Fruit fly (Drosophila melanogaster): ENCODE data around the gene CG11694.

CG11694 gene

DNA sequence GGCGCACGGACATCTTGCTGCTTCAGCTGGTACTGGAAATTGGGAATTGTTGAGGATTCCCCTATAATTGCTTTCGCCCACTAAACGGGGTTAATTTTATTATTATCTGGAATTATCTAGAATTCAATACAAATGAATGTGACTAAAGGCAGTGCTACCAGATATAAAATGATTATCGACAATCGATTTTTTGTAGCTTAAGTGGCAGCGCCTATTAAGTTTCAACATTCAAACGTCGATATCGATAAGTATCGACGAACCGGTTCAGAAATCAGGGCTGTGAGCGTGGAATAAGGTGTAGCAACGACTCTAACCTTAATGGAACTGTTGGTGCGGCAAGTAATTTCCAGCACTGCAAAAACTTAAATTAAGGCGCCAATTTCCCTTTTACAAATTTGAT, 6.8 kb downstream of the CG11694 start, which contains the start of gene Sgt1 (continued):
- TF ChIP-seq CG2889 (GFP tag; IDR thresholded peaks at IDR 0.05) (no peak), CG12155 (GFP tag; optimal IDR thresholded peaks at IDR 0.05) (peak; percentile 44), Hr51 (GFP tag; optimal IDR thresholded peaks at IDR 0.05) (peak in 1 of 2 experiments; percentile 17), toy (GFP tag; IDR thresholded peaks at IDR 0.05) (no peak), Max (GFP tag; optimal IDR thresholded peaks at IDR 0.05) (peak; percentile 34), CG8388 (GFP tag; optimal IDR thresholded peaks at IDR 0.05) (no peak), vfl (GFP tag; optimal IDR thresholded peaks at IDR 0.05) (peak; percentile 72), CG34224 (GFP tag; IDR thresholded peaks at IDR 0.05; ENCODE audit: partially characterized antibody) (peak; percentile 89), TFAM (GFP tag; optimal IDR thresholded peaks at IDR 0.05) (no peak), CG30403 (GFP tag; optimal IDR thresholded peaks at IDR 0.05) (peak; percentile 56), CG11560 (tag; IDR thresholded peaks at IDR 0.05) (peak; percentile 60; the same call in 2 of the 3 replicates), Bteb2 (GFP tag; optimal IDR thresholded peaks at IDR 0.05) (peak; percentile 18), CG30431 (GFP tag; optimal IDR thresholded peaks at IDR 0.05) (no peak), klu (GFP tag; IDR thresholded peaks at IDR 0.05) (no peak), MBD-R2 (GFP tag; IDR thresholded peaks at IDR 0.05) (peak; percentile 54), ci (GFP tag; IDR thresholded peaks at IDR 0.05) (no peak), Ravus (GFP tag; IDR thresholded peaks at IDR 0.05) (no peak), Doc2 (GFP tag; IDR thresholded peaks at IDR 0.05) (no peak), eyg (GFP tag; optimal IDR thresholded peaks at IDR 0.05) (no peak), Adf1 (GFP tag; IDR thresholded peaks at IDR 0.05) (no peak), bbx (GFP tag; IDR thresholded peaks at IDR 0.05; ENCODE audit: partially characterized antibody) (peak; percentile 92), HmgD (GFP tag; optimal IDR thresholded peaks at IDR 0.05) (peak; percentile 81), Sox102F (GFP tag; optimal IDR thresholded peaks at IDR 0.05) (no peak), lbe (GFP tag; optimal IDR thresholded peaks at IDR 0.05) (no peak), gsb (GFP tag; IDR thresholded peaks at IDR 0.05) (no peak), peb (GFP tag; IDR thresholded peaks at IDR 0.05) (no peak), ab (GFP tag; optimal IDR thresholded peaks at IDR 0.05) (peak; percentile 10), pros (GFP tag; optimal IDR thresholded peaks at IDR 0.05) (no peak), Fer3 (tag; optimal IDR thresholded peaks at IDR 0.05) (peak; percentile 17), CG2199 (GFP tag; IDR thresholded peaks at IDR 0.05) (no peak), vvl (GFP tag; IDR thresholded peaks at IDR 0.05) (peak; percentile 57), Camta (GFP tag; optimal IDR thresholded peaks at IDR 0.05) (no peak), Sin3A (optimal IDR thresholded peaks at IDR 0.05) (peak; percentile 67), CG14710 (tag; optimal IDR thresholded peaks at IDR 0.05) (peak; percentile 69), bowl (GFP tag; IDR thresholded peaks at IDR 0.05) (no peak), CG17612 (GFP tag; IDR thresholded peaks at IDR 0.05) (no peak), CG1647 (GFP tag; optimal IDR thresholded peaks at IDR 0.05) (no peak), CG14667 (GFP tag; IDR thresholded peaks at IDR 0.05) (no peak), inv (GFP tag; IDR thresholded peaks at IDR 0.05; ENCODE audit: partially characterized antibody) (peak; percentile 67), tna (GFP tag; IDR thresholded peaks at IDR 0.05; ENCODE audit: partially characterized antibody) (peak; percentile 85), CG1602 (GFP tag; optimal IDR thresholded peaks at IDR 0.05) (no peak), BtbVII (GFP tag; optimal IDR thresholded peaks at IDR 0.05) (no peak), Ada2b (GFP tag; IDR thresholded peaks at IDR 0.05) (no peak), CG4707 (GFP tag; optimal IDR thresholded peaks at IDR 0.05) (no peak), Nf-YB (GFP tag; optimal IDR thresholded peaks at IDR 0.05) (no peak), CG18262 (tag; optimal IDR thresholded peaks at IDR 0.05) (no peak), mam (GFP tag; optimal IDR thresholded peaks at IDR 0.05) (peak; percentile 73), fd3F (GFP tag; optimal IDR thresholded peaks at IDR 0.05) (no peak), kni (GFP tag; optimal IDR thresholded peaks at IDR 0.05) (no peak), ATbp (GFP tag; optimal IDR thresholded peaks at IDR 0.05) (no peak), psq (GFP tag; optimal IDR thresholded peaks at IDR 0.05) (no peak), CG3838 (GFP tag; optimal IDR thresholded peaks at IDR 0.05) (no peak), CG11398 (GFP tag; optimal IDR thresholded peaks at IDR 0.05) (no peak)

Measured in whole organism, embryonic.